Worm (Caenorhabditis elegans) whole organism, L4/young adult: ENCODE data around the gene tbb-2.

ENCODE experiments used
- W03F9.2 ChIP-seq: fragments of 150-350 bp; optimal IDR thresholded peaks from 2 replicates; lab custom pipeline; 2014; ENCODE audit warnings: missing biosample characterization, missing genetic modification characterization
- dao-5 ChIP-seq: sonication (generic microtip); optimal IDR thresholded peaks from 2 replicates; lab custom pipeline; 2016; ENCODE audit warnings: missing genotype, missing genetic modification characterization, moderate library complexity, missing compliant biosample characterization
- him-1 ChIP-seq: sonication (generic microtip); optimal IDR thresholded peaks from 2 replicates; lab custom pipeline; 2016; ENCODE audit warnings: missing genotype, missing genetic modification reagents, missing genetic modification characterization, missing compliant biosample characterization

ce11 chrIII:3978438-3978837 lies 39.0 kb downstream of the tbb-2 start:
- TF ChIP-seq dao-5 (no peak), him-1 (tag; lab: Kevin White, UChicago) (no peak), W03F9.2 (tag; lab: Kevin White, UChicago) (no peak)
